Worm (Caenorhabditis elegans) whole organism, young adult: ENCODE results near the gene R74.8.

Source experiments
- Y53F4B.3 ChIP-seq: fragments of 200-800 bp; sonication (Bioruptor generic); IDR thresholded peaks from 2 replicates; pipeline ENCODE4 v1.3.6; 2022; ENCODE audit warnings: missing genetic modification reagents, missing genetic modification characterization, missing compliant biosample characterization
- bed-1 ChIP-seq: fragments of 200-800 bp; sonication (Bioruptor generic); IDR thresholded peaks from 2 replicates; pipeline ENCODE4 v1.3.6; 2022; ENCODE audit warnings: missing genetic modification reagents, missing genetic modification characterization, missing compliant biosample characterization
- ceh-40 ChIP-seq: fragments of 200-800 bp; sonication (Bioruptor generic); IDR thresholded peaks from 2 replicates; pipeline ENCODE4 v1.3.6; 2022; ENCODE audit warnings: missing genetic modification characterization, missing compliant biosample characterization
- ceh-91 ChIP-seq: fragments of 200-800 bp; sonication (Bioruptor generic); IDR thresholded peaks from 2 replicates; pipeline ENCODE4 v1.3.6; 2022; ENCODE audit warnings: missing genetic modification reagents, missing genetic modification characterization, missing compliant biosample characterization
- rcor-1 ChIP-seq: fragments of 200-800 bp; sonication (Bioruptor generic); IDR thresholded peaks from 2 replicates; pipeline ENCODE4 v1.3.6; 2022; ENCODE audit warnings: missing genetic modification reagents, missing genetic modification characterization, missing compliant biosample characterization
- snpc-4 ChIP-seq, 5 experiments: fragments of 150-350 bp in 1 of 5; sonication (generic microtip) in 4 of 5; optimal IDR thresholded peaks; 2 replicates each; lab custom pipeline; 2014 to 2018; ENCODE audit warnings: missing genetic modification characterization in 5 of 5, missing biosample characterization in 3 of 5, antibody characterized with exemption in 2 of 5, mild to moderate bottlenecking in 2 of 5, missing compliant biosample characterization in 2 of 5, missing genotype in 2 of 5, moderate library complexity in 2 of 5, missing genetic modification reagents in 1 of 5
- xnd-1 ChIP-seq: sonication (generic microtip); optimal IDR thresholded peaks from 2 replicates; lab custom pipeline; 2016; ENCODE audit warnings: missing genotype, missing genetic modification reagents, missing genetic modification characterization, missing compliant biosample characterization

- no peak for TF ChIP-seq bed-1
- TF ChIP-seq snpc-4 (GFP tag; optimal IDR thresholded peaks at IDR 0.05; lab: Kevin White, UChicago): no peak
- no peak for TF ChIP-seq snpc-4 (tag; optimal IDR thresholded peaks at IDR 0.05; lab: Kevin White, UChicago)
- no peak for TF ChIP-seq ceh-91
- TF ChIP-seq Y53F4B.3 (GFP tag; lab: Robert Waterston, UW): no peak
- no peak for TF ChIP-seq xnd-1
- TF ChIP-seq rcor-1 (GFP tag; lab: Robert Waterston, UW): no peak
- no peak for TF ChIP-seq ceh-40 (GFP tag; lab: Robert Waterston, UW)
Observed at ce11 chrIII:4243461-4243860, 37.4 kb downstream of the R74.8 start, which contains the start of gene mrpl-21.
